Worm (Caenorhabditis elegans) whole organism, early embryonic: ENCODE results near the gene F28A10.7.

Source experiments
- B0310.2 ChIP-seq: sonication (generic microtip); optimal IDR thresholded peaks from 2 replicates; lab custom pipeline; 2016; ENCODE audit warnings: mild to moderate bottlenecking, missing genetic modification characterization, missing compliant biosample characterization
- F13C5.2 ChIP-seq: sonication (generic microtip); optimal IDR thresholded peaks from 2 replicates; lab custom pipeline; 2017; ENCODE audit warnings: mild to moderate bottlenecking, missing genetic modification characterization, inconsistent platforms, missing compliant biosample characterization
- aly-1 ChIP-seq: sonication (generic microtip); optimal IDR thresholded peaks from 2 replicates; lab custom pipeline; 2016; ENCODE audit warnings: missing genetic modification characterization, missing compliant biosample characterization
- ama-1 ChIP-seq: fragments of 150-350 bp; optimal IDR thresholded peaks from 2 replicates; lab custom pipeline; 2014
- ceh-13 ChIP-seq: fragments of 200-800 bp; sonication (Bioruptor generic); optimal IDR thresholded peaks from 2 replicates; lab custom pipeline; 2018; ENCODE audit warnings: mild to moderate bottlenecking, missing genetic modification characterization, missing compliant biosample characterization
- ceh-36 ChIP-seq: sonication (generic microtip); optimal IDR thresholded peaks from 2 replicates; lab custom pipeline; 2016; ENCODE audit warnings: missing genetic modification characterization, inconsistent platforms, missing compliant biosample characterization
- ets-7 ChIP-seq: sonication (generic microtip); optimal IDR thresholded peaks from 2 replicates; lab custom pipeline; 2016; ENCODE audit warnings: missing genotype, missing genetic modification characterization, missing compliant biosample characterization
- flt-1 ChIP-seq: fragments of 200-800 bp; sonication (Bioruptor generic); IDR thresholded peaks from 2 replicates; pipeline ENCODE4 v1.3.6; 2022; ENCODE audit warnings: missing genetic modification characterization, missing compliant biosample characterization
- hmbx-1 ChIP-seq: sonication (generic microtip); optimal IDR thresholded peaks from 2 replicates; lab custom pipeline; 2016; ENCODE audit warnings: mild to moderate bottlenecking, missing genetic modification characterization, missing compliant biosample characterization
- hmg-4 ChIP-seq: fragments of 200-800 bp; sonication (Bioruptor generic); optimal IDR thresholded peaks from 2 replicates; lab custom pipeline; 2018; ENCODE audit warnings: mild to moderate bottlenecking, missing genetic modification characterization, missing compliant biosample characterization
- hnd-1 ChIP-seq: sonication (generic microtip); optimal IDR thresholded peaks from 2 replicates; lab custom pipeline; 2016; ENCODE audit warnings: missing genetic modification characterization, missing compliant biosample characterization
- pes-1 ChIP-seq: fragments of 200-800 bp; sonication (Bioruptor generic); IDR thresholded peaks from 2 replicates; pipeline ENCODE4 v1.3.6; 2022; ENCODE audit warnings: missing genetic modification reagents, missing genetic modification characterization, missing compliant biosample characterization
- scrt-1 ChIP-seq: fragments of 200-800 bp; sonication (Bioruptor generic); IDR thresholded peaks from 2 replicates; pipeline ENCODE4 v1.3.6; 2022; ENCODE audit warnings: missing genetic modification characterization, missing compliant biosample characterization
- sea-1 ChIP-seq: fragments of 200-800 bp; sonication (Bioruptor generic); conservative IDR thresholded peaks from 2 replicates; pipeline ENCODE4 v1.3.6; 2022; ENCODE audit warnings: missing genetic modification characterization, missing compliant biosample characterization
- tbx-11 ChIP-seq: fragments of 200-800 bp; sonication (Bioruptor generic); IDR thresholded peaks from 2 replicates; pipeline ENCODE4 v1.3.6; 2022; ENCODE audit warnings: missing genetic modification characterization, missing compliant biosample characterization
- tbx-37 ChIP-seq: fragments of 200-800 bp; sonication (Bioruptor generic); conservative IDR thresholded peaks from 2 replicates; pipeline ENCODE4 v1.3.6; 2022; ENCODE audit warnings: missing genetic modification reagents, missing genetic modification characterization, missing compliant biosample characterization
- tra-4 ChIP-seq: sonication (generic microtip); optimal IDR thresholded peaks from 2 replicates; lab custom pipeline; 2017; ENCODE audit warnings: missing genetic modification characterization, missing compliant biosample characterization

Gene F28A10.7

DNA sequence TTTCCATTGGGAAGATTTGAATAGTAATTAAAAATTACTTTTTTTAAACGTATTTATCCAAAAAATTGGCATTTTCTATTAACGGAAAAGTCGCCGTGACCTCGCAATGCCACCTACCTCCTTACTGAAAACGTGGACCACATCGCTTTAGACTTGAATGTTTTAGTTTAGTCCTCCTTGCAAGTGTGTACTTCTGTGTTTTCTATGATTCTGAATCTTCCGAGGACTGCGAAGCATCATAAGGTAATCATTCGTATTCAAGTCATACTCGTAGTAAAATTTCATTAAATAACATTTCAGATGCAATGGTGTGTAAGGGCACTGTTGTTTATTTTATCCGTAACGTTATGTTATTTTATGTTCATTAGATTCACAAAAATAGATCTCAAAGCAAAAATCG lies 37.1 kb downstream of the F28A10.7 start, which contains the start of gene F46F5.11:
TSS of gene F46F5.11 (plus strand) at position 301 of the 400 bp plus-strand sequence.
- no peak for TF ChIP-seq flt-1
- TF ChIP-seq ceh-36 (tag; lab: Kevin White, UChicago): no peak
- TF ChIP-seq F13C5.2 (tag; lab: Kevin White, UChicago): no peak
- no peak for TF ChIP-seq ama-1

DNA sequence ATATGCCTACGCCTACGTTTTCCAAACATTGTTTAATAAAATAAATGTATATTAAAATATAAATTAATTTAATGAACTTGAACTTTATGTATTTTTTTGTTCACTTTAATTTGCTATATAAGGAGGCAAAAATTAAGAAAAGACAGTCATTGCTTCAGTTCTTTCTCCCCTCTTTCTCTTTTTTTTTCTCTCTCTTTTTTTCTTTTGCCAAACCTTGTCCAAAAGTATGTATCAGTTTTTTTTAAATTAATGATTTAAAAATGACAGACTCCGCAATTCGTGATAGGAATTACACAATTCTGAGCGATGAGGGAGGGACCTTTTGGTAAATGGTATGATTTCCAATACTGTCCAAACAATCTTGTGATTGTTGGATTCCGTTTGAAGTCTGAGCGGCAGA lies 42.5 kb downstream of the F28A10.7 start, which contains the start of gene F46F5.13:
TSS of gene F46F5.13 (plus strand) at position 301 of the 400 bp plus-strand sequence.
- TF ChIP-seq pes-1 (no peak), scrt-1 (GFP tag; lab: Robert Waterston, UW) (no peak), ceh-36 (tag; lab: Kevin White, UChicago) (no peak), aly-1 (tag; lab: Kevin White, UChicago) (no peak), tbx-37 (GFP tag; lab: Robert Waterston, UW) (no peak), ama-1 (no peak), tbx-11 (GFP tag; lab: Robert Waterston, UW) (no peak), flt-1 (no peak)

DNA sequence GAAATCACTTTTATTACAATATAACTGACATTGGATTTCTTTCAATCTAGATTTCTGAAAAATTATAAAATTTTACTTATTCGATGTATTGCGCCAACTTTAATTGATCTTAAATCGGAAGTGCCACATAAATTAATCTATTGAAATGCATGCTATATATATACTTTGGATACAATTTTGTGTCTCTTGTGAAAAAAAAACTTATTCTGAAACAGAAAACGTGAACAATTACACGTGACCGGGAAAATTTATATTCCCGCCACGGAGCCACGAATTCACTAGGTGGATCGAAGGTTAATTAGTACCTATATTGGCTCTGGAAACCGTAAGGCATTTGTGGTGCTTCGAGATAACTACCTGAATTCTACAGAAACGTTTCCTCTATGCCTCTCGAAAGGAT lies 45.8 kb downstream of the F28A10.7 start, which contains the start of gene F46F5.14:
TSS of gene F46F5.14 (plus strand) at position 301 of the 400 bp plus-strand sequence.
- no peak for TF ChIP-seq sea-1

DNA sequence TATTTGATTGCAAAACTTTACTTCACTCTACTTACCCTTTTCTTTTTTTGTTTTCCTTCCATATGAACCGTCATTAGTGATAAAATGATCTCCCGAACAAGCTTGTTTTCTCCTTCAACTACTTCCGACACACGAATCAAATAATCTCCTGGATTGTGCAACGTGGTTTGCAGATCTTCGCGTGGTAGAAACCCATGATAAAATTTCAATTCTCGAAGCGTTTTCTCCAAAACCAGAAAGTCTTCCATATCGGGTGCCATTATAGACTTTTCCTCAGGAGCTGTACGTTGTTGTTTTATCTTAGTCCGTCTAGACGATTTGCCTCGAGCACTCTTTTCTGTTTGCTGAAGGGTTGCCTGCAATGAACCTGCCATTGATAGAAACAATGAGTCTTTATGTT lies 48.1 kb downstream of the F28A10.7 start:
- TF ChIP-seq pes-1 (no peak), hmbx-1 (tag; lab: Kevin White, UChicago) (no peak)

DNA sequence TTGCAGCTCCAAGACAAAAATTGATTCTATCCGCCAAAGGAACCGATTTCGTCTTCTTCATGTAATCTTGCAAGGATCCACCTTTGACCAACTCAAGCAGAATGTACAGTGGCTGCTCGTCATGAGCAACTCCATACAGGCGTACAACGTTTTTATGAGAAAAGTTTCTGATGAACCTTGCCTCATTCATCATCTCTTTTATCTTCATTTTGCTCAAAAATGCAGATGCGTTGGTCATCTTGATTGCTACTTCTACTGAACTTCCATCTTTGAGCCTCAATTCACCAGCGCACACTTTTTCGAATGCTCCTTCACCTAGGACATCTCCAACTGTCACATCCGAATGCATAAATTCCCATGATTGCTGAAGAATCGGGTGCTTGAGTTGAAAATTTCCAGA lies 48.6 kb downstream of the F28A10.7 start:
- TF ChIP-seq hnd-1 (no peak), ets-7 (tag; lab: Kevin White, UChicago) (no peak), ama-1 (no peak), F13C5.2 (tag; lab: Kevin White, UChicago) (no peak), hmg-4 (GFP tag; lab: Kevin White, UChicago) (no peak), sea-1 (no peak), aly-1 (tag; lab: Kevin White, UChicago) (no peak), pes-1 (no peak), scrt-1 (GFP tag; lab: Robert Waterston, UW) (no peak), tra-4 (tag; lab: Kevin White, UChicago) (no peak), tbx-11 (GFP tag; lab: Robert Waterston, UW) (no peak), B0310.2 (tag; lab: Kevin White, UChicago) (no peak), hmbx-1 (tag; lab: Kevin White, UChicago) (no peak), ceh-13 (no peak), ceh-36 (tag; lab: Kevin White, UChicago) (no peak), flt-1 (no peak), tbx-37 (GFP tag; lab: Robert Waterston, UW) (no peak)
